Worm (Caenorhabditis elegans): ENCODE data around the gene F43C9.2.

ce11 chrX:4761540-4761939 lies 21.9 kb upstream of the F43C9.2 start, which contains the start of gene mls-2:
- TF ChIP-seq gmeb-1 (tag; optimal IDR thresholded peaks at IDR 0.05), result no peak
- no peak for TF ChIP-seq lin-13 (GFP tag; optimal IDR thresholded peaks at IDR 0.05)
- TF ChIP-seq ztf-11 (tag; optimal IDR thresholded peaks at IDR 0.05), result no peak
- TF ChIP-seq ztf-4 (tag; optimal IDR thresholded peaks at IDR 0.05), result no peak
- no peak for TF ChIP-seq mdl-1 (tag; optimal IDR thresholded peaks at IDR 0.05)
- no peak for TF ChIP-seq ama-1 (optimal IDR thresholded peaks at IDR 0.05)
- TF ChIP-seq nhr-21 (tag; optimal IDR thresholded peaks at IDR 0.05), result no peak
- TF ChIP-seq fos-1 (tag; optimal IDR thresholded peaks at IDR 0.05), result no peak
- TF ChIP-seq nhr-237 (tag; optimal IDR thresholded peaks at IDR 0.05), result no peak
- TF ChIP-seq nhr-12 (tag; optimal IDR thresholded peaks at IDR 0.05), result no peak
